Fruit fly (Drosophila melanogaster) Kc167 (cell line): ENCODE results near the gene Poxm.

Source experiments
- Myc ChIP-seq: fragments of >200 bp; optimal IDR thresholded peaks from 2 replicates; lab custom pipeline; 2017; ENCODE audit warnings: missing external identifiers
- Sin3A ChIP-seq: fragments of >200 bp; optimal IDR thresholded peaks from 2 replicates; lab custom pipeline; 2018; ENCODE audit warnings: missing external identifiers
- h ChIP-seq: fragments of >200 bp; optimal IDR thresholded peaks from 3 replicates; lab custom pipeline; 2018; ENCODE audit warnings: missing external identifiers
- insv ChIP-seq: fragments of >200 bp; optimal IDR thresholded peaks from 3 replicates; lab custom pipeline; 2018; ENCODE audit warnings: missing external identifiers
- psq ChIP-seq: fragments of >200 bp; optimal IDR thresholded peaks from 2 replicates; lab custom pipeline; 2017; ENCODE audit warnings: missing external identifiers
- ttk ChIP-seq: sonication (Bioruptor generic); optimal IDR thresholded peaks from 2 replicates; lab custom pipeline; 2017; ENCODE audit warnings: missing external identifiers

The Poxm gene

DNA sequence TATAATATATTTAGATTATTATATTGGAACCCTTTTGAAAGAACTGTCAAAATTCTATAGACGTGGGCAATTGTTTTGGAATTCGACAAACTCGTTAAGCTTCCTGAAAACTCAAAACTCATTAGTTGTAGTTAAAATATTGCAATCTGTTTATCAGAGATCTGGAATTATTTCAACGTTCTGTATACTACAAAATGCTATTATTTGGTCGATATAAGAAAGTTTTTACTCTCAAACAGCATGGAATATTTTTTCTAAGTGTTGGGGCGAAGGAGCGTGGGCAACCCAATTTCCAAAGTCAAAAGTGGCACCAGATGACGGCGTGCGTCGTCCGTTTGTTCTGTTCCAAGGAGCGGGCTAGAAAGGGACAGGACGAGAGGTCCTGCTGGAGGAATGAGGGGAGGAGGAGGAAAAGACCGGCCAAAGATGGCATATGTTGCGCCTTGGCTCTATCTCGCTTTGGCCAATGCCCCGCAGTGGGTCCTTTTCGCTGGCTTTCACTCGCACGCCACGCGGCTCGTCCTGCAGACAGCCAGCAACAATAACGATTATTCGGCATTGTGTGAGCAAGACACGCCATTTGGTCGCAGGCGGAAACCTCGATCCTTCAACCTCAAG, 47.8 kb downstream of the Poxm start:
- TF ChIP-seq Sin3A (lab: Kevin White, UChicago) (no peak), Myc (lab: Kevin White, UChicago) (no peak), ttk (lab: Kevin White, UChicago) (no peak), psq (no peak), h (lab: Kevin White, UChicago) (no peak), insv (lab: Kevin White, UChicago) (no peak)

DNA sequence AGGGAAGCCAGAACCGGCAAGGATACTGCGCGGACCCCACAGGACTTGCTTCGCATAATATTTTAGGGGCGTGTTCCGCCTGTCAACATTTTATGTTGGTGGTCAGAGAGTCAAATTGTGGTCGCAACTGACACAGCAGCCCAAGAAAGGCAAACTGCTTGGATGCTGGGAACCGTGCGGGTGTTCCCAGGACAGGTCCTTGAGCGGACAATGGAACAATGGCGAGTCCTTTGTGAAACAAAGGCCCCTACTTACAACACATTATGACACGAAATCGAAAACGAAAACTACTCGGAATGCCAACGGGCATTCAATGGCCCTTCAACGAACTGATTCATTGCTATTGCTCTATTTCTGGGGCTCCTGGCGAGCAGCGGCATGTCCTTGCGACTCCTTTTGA, 49.4 kb downstream of the Poxm start:
- TF ChIP-seq psq (no peak), h (lab: Kevin White, UChicago) (no peak), ttk (lab: Kevin White, UChicago) (no peak), Myc (lab: Kevin White, UChicago) (no peak), Sin3A (lab: Kevin White, UChicago) (no peak), insv (lab: Kevin White, UChicago) (no peak)

DNA sequence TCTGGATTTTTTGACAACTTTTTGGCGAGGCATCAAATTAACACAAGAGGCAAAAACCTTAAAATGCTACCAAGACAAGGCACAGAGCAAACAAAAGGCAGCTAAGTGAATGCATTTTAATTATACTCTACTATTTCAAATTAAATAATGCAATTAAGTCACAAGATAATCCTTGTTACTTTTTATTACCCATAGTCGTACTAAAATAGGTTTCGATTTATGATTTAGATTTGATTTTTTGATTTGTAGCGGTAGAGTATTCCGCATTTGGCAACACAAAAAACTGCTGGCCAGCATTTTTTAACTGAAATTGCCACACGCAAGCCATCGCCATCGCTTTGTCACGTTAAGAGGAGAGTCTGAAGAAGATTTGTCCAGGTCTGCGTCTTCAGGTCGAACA, 50.9 kb downstream of the Poxm start:
- no peak for TF ChIP-seq Myc (lab: Kevin White, UChicago)
- TF ChIP-seq insv (lab: Kevin White, UChicago) = no peak
- no peak for TF ChIP-seq ttk (lab: Kevin White, UChicago)
- TF ChIP-seq Sin3A (lab: Kevin White, UChicago) = no peak
- no peak for TF ChIP-seq h (lab: Kevin White, UChicago)
- no peak for TF ChIP-seq psq

DNA sequence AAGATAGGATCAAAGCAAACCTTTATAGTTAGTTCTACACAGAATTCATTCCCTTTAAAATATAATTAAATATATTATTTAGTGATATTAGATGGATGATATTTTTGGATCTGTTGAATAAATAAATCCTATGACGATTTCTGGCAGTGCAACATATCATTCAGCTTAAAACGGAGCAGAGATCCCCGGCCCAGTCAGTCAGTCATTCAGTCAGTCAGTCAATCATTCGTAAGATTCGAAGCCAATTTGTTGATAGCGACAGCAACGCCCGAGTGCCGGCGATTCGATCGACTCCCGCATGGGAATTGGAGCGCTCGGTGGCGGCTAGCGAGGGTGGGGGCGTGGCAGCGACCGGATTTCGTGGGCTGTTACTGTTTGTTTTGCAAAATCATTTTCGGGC, 53.6 kb downstream of the Poxm start:
- no peak for TF ChIP-seq Sin3A (lab: Kevin White, UChicago)
- no peak for TF ChIP-seq h (lab: Kevin White, UChicago)
- TF ChIP-seq insv (lab: Kevin White, UChicago) = no peak
- no peak for TF ChIP-seq ttk (lab: Kevin White, UChicago)
- no peak for TF ChIP-seq Myc (lab: Kevin White, UChicago)
- no peak for TF ChIP-seq psq

DNA sequence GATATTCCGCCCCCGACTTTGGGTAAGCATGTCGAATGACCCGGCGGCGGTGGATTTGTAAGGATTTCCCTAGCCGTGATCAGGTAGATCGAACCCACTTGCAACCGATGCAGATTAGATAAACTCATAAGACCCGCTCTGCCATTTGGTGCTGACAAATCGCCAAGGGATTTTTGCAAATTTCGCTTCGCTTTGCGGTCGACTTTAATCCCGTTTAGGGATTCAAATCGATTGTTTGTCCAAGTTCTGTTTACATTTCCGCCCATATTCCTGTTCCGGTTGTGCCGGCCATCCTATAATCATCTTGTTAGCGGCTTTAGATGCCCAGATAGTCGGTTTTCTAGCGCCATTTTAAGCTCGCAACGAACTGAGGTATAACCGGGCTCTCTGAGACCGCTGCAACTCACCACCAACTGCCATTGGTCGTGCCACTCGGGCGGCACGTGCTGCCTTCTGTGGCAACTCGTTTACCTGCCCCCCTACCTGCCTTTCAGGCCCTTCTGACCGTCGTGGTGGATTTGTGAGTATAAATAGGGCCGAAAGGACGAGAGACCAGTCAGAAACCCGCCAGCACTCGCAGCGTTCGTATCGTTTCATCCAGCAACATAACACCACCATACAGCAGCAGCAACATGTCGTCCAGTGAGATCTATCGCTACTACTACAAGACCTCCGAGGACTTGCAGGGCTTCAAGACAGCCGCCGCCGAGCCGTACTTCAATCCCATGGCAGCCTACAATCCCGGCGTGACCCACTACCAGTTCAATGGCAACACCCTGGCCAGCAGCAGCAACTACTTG, 55.9 kb downstream of the Poxm start, which contains the start of gene ato:
TSS of gene ato (plus strand) at position 559 of the 800 bp plus-strand sequence.
- TF ChIP-seq h (lab: Kevin White, UChicago) (no peak), psq (no peak), Sin3A (lab: Kevin White, UChicago) (no peak), Myc (lab: Kevin White, UChicago) (no peak), insv (lab: Kevin White, UChicago) (no peak), ttk (lab: Kevin White, UChicago) (no peak)

DNA sequence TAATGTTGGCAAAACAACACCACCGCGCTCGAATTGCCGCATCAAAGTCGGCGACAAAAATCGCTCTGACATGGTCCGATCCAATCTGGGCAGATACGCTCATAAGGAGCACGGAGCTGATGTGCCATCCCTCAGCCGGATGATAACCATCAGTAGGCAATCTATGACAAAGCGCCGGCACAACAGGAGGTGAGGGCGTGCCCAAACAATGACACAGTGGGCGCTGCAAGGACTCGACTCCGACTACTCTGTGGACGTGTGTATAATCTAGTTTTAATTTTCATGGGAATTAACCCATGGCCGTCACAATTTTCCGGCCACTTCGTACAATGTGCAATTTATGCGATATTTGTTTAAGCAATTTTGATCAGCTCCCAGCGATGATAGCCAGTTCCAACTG, 58.6 kb downstream of the Poxm start:
- TF ChIP-seq Sin3A (lab: Kevin White, UChicago) = no peak

DNA sequence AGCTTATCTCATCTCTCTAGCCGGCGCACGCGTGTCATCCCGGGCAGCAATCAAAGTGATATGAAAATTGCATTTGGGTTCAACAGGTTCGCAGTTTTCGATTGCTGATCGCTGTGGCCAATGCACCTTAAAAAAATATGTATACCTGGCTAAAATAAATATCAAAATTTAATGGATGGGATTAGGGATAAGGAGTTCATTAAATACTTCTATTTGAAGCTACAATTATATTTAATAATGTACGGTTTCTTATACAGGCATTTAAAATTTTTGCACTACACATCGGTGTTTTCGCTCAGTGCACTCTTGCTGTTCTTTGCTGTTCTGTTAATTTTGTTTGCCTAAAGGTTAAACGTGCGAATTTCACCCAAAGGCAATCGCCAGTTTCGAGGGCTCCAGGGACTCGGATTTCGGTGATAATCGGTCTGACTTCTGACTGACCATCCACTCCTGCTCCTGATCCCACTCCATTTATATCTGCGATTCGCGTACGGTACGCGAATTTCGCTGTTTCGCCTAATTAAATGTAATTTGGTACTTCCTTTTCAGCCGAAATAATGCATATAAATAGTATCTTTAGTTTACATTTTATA, 60.9 kb downstream of the Poxm start:
- TF ChIP-seq Sin3A (lab: Kevin White, UChicago) = no peak
- no peak for TF ChIP-seq psq
- no peak for TF ChIP-seq Myc (lab: Kevin White, UChicago)
- no peak for TF ChIP-seq h (lab: Kevin White, UChicago)
- TF ChIP-seq insv (lab: Kevin White, UChicago) = no peak
- TF ChIP-seq ttk (lab: Kevin White, UChicago) = no peak

DNA sequence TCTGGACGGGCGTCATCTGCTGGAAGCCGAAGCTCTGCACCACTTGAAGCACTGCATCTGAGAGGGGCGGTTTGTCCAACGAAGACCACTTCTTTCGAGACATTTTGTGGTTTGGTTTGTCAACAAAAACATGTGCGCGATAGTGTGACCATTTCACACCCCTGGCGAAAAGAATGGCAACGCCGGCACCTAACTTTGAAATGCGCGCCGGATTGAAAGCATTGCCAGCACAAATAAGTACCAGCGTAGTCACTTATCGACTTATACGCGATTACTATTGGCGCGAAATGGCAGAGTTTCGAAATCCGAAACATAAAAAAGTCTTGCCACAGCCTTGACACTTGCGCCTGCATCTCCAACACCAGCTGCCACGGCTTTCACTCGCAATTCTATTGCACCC, 63.9 kb downstream of the Poxm start, which contains the start of gene CG9630:
TSS of gene CG9630 (minus strand) at position 157 of the 400 bp plus-strand sequence.
- TF ChIP-seq psq (no peak), ttk (lab: Kevin White, UChicago) (no peak), Myc (lab: Kevin White, UChicago) (no peak), h (lab: Kevin White, UChicago) (no peak), Sin3A (lab: Kevin White, UChicago) (no peak), insv (lab: Kevin White, UChicago) (no peak)
